Worm (Caenorhabditis elegans): ENCODE measurements around the gene nspg-1.

The nspg-1 gene

ce11 chrV:12871753-12872152, 3.9 kb upstream of the nspg-1 start, which contains the start of gene bus-19:
Gene bus-19, plus strand, starts transcription at chrV:12872053.
- TF ChIP-seq zip-2 (tag; optimal IDR thresholded peaks at IDR 0.05) (no peak), unc-62 (GFP tag; optimal IDR thresholded peaks at IDR 0.05 in 1 of 2) (peak in 1 of 2 experiments; percentile 4), unc-62 (tag; optimal IDR thresholded peaks at IDR 0.05) (no peak)

ce11 chrV:12870740-12871139, 2.8 kb upstream of the nspg-1 start:
- TF ChIP-seq unc-62 (GFP tag; optimal IDR thresholded peaks at IDR 0.05 in 1 of 2) (peak in 1 of 2 experiments; percentile 47), unc-62 (tag; optimal IDR thresholded peaks at IDR 0.05) (no peak), ceh-20 (GFP tag; IDR thresholded peaks at IDR 0.05) (no peak), hlh-11 (tag; optimal IDR thresholded peaks at IDR 0.05) (no peak), nhr-76 (tag; optimal IDR thresholded peaks at IDR 0.05) (no peak), hlh-30 (tag; optimal IDR thresholded peaks at IDR 0.05; ENCODE audit: insufficient read depth) (no peak), snpc-1.2 (GFP tag; IDR thresholded peaks at IDR 0.05) (no peak), Y105C5A.15 (GFP tag; IDR thresholded peaks at IDR 0.05) (no peak), nhr-28 (tag; optimal IDR thresholded peaks at IDR 0.05) (peak; percentile 13), daf-12 (tag; optimal IDR thresholded peaks at IDR 0.05) (no peak), unc-39 (tag; optimal IDR thresholded peaks at IDR 0.05) (no peak)

ce11 chrV:12869948-12870347, 2.1 kb upstream of the nspg-1 start, which contains the start of gene T07F10.3:
Gene T07F10.3, minus strand, starts transcription at chrV:12870045.
- TF ChIP-seq nhr-41 (GFP tag; IDR thresholded peaks at IDR 0.05) = no peak
- 0 out of 2 replicates have a peak, but pooled peaks have one; percentile 29 for TF ChIP-seq php-3 (GFP tag; IDR thresholded peaks at IDR 0.05)
- TF ChIP-seq hlh-30 (tag; optimal IDR thresholded peaks at IDR 0.05; ENCODE audit: insufficient read depth) = no peak
- no peak for TF ChIP-seq fos-1 (tag; optimal IDR thresholded peaks at IDR 0.05)
- no peak for TF ChIP-seq ztf-7 (tag; optimal IDR thresholded peaks at IDR 0.05)
- 0 out of 2 replicates have a peak, but pooled peaks have one; percentile 41 for TF ChIP-seq D1046.2 (GFP tag; IDR thresholded peaks at IDR 0.05)
- TF ChIP-seq snpc-1.2 (GFP tag; IDR thresholded peaks at IDR 0.05) = 0 out of 2 replicates have a peak, but pooled peaks have one; percentile 63
- TF ChIP-seq lsy-2 (tag; optimal IDR thresholded peaks at IDR 0.05) = no peak
- 0 out of 2 replicates have a peak, but pooled peaks have one; percentile 56 for TF ChIP-seq lin-1 (GFP tag; IDR thresholded peaks at IDR 0.05)
- TF ChIP-seq ZK546.5 (tag; optimal IDR thresholded peaks at IDR 0.05) = no peak
- no peak for TF ChIP-seq aha-1 (tag)
- no peak for TF ChIP-seq mdl-1 (tag; optimal IDR thresholded peaks at IDR 0.05)
- TF ChIP-seq gei-8 (GFP tag; optimal IDR thresholded peaks at IDR 0.05) = no peak
- TF ChIP-seq hif-1 (tag; optimal IDR thresholded peaks at IDR 0.05) = peak in 1 of 2 experiments; percentile 94
- TF ChIP-seq zfp-2 (tag; optimal IDR thresholded peaks at IDR 0.05) = no peak
- TF ChIP-seq ces-1 (GFP tag; optimal IDR thresholded peaks at IDR 0.05) = peak; percentile 25
- peak; percentile 86 for TF ChIP-seq dmd-6 (GFP tag; IDR thresholded peaks at IDR 0.05)
- TF ChIP-seq pqm-1 (tag; optimal IDR thresholded peaks at IDR 0.05) = no peak
- TF ChIP-seq nhr-6 (tag; optimal IDR thresholded peaks at IDR 0.05) = peak; percentile 97
- peak; percentile 57; the same call in 1 of the 2 replicates for TF ChIP-seq vab-7 (GFP tag; IDR thresholded peaks at IDR 0.05)
- peak; percentile 76 for TF ChIP-seq T20F7.1 (GFP tag; optimal IDR thresholded peaks at IDR 0.05)
- TF ChIP-seq lin-29 (GFP tag; IDR thresholded peaks at IDR 0.05) = no peak
- TF ChIP-seq mes-2 (tag; optimal IDR thresholded peaks at IDR 0.05; ENCODE audit: poor library complexity, severe bottlenecking) = peak; percentile 100
- TF ChIP-seq tra-1 (GFP tag; IDR thresholded peaks at IDR 0.05) = peak; percentile 70; the same call in 1 of the 2 replicates
- TF ChIP-seq dve-1 (tag; optimal IDR thresholded peaks at IDR 0.05; ENCODE audit: insufficient read depth) = peak; percentile 77
- no peak for TF ChIP-seq egl-27 (tag; optimal IDR thresholded peaks at IDR 0.05)
- no peak for TF ChIP-seq nhr-76 (tag; optimal IDR thresholded peaks at IDR 0.05)
- TF ChIP-seq lin-38 (GFP tag; IDR thresholded peaks at IDR 0.05) = peak; percentile 81
- TF ChIP-seq nhr-111 (GFP tag; optimal IDR thresholded peaks at IDR 0.05) = no peak
- no peak for TF ChIP-seq attf-4 (tag; optimal IDR thresholded peaks at IDR 0.05)
- TF ChIP-seq Y75B8A.6 (GFP tag; IDR thresholded peaks at IDR 0.05) = no peak
- TF ChIP-seq mxl-2 (GFP tag; conservative IDR thresholded peaks at IDR 0.05) = peak; percentile 49; the same call in 1 of the 2 replicates
- TF ChIP-seq F49E8.2 (tag; optimal IDR thresholded peaks at IDR 0.05; ENCODE audit: borderline replicate concordance) = peak; percentile 45
- peak; percentile 45 for TF ChIP-seq spr-3 (GFP tag; optimal IDR thresholded peaks at IDR 0.05)
- peak; percentile 87 for TF ChIP-seq duxl-1 (tag; optimal IDR thresholded peaks at IDR 0.05; ENCODE audit: poor library complexity)
- no peak for TF ChIP-seq lin-13 (GFP tag; optimal IDR thresholded peaks at IDR 0.05)
- TF ChIP-seq unc-39 (tag; optimal IDR thresholded peaks at IDR 0.05) = no peak
- no peak for TF ChIP-seq Y5F2A.4 (GFP tag; optimal IDR thresholded peaks at IDR 0.05)
